Fruit fly (Drosophila melanogaster): ENCODE data around the gene Dbp80.
A peak's percentile ranks its signal among the peaks of the same experiment; 100 is the strongest.

- TF ChIP-seq CG14711 (tag; optimal IDR thresholded peaks at IDR 0.05) (no peak), CG12768 (GFP tag; optimal IDR thresholded peaks at IDR 0.05) (no peak), CG5204 (GFP tag; optimal IDR thresholded peaks at IDR 0.05) (peak; percentile 32), Crg-1 (GFP tag; optimal IDR thresholded peaks at IDR 0.05) (no peak), CG7045 (GFP tag; optimal IDR thresholded peaks at IDR 0.05) (no peak)
These were observed at the start of gene Dbp80 for dm6 chr3L:27279041-27279671.
